Fruit fly (Drosophila melanogaster): ENCODE data around the gene CG14891.
A peak's percentile ranks its signal among the peaks of the same experiment; 100 is the strongest.

The CG14891 gene

DNA sequence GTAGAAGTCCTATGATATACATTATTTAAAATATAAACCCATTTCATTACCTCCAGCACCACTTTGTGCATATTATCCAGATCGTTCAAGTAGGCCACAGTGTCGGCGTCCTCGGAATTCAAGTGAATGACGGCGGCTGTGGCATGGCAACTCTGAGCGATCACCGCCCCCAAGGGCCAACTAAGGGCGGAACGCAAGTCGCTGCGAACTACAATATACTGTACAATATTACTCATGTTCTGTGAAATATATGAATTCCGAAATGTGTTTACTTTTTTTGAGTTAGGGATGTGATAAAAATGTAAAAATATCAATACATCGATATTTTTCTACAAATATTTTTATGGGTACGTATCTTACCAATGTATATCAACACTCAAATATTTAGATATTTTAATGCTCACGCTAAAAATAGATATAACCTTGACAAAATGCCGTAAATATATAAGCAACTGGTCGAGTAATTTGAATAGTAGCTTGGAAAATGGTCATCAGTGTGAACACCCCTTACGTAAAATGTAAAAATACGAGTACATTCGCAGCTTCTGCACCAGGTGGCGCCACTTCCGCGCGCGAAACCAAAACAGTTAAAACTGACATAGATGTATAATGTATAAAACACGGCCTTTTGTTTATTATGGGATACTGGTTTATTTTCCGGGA, 2.3 kb downstream of the CG14891 start, which contains the start of gene CG14903 (continued):
- TF ChIP-seq CG9932 (GFP tag; IDR thresholded peaks at IDR 0.05) = peak; percentile 67
- peak; percentile 39 for TF ChIP-seq Ets97D (GFP tag; optimal IDR thresholded peaks at IDR 0.05)
- TF ChIP-seq CG1602 (GFP tag; optimal IDR thresholded peaks at IDR 0.05) = peak; percentile 40
- TF ChIP-seq CG14965 (GFP tag; optimal IDR thresholded peaks at IDR 0.05; ENCODE audit: borderline replicate concordance) = no peak
- TF ChIP-seq CG7786 (GFP tag; optimal IDR thresholded peaks at IDR 0.05) = peak; percentile 17
- 0 out of 3 replicates have a peak, but pooled peaks have one; percentile 18 for TF ChIP-seq CG11456 (GFP tag; IDR thresholded peaks at IDR 0.05)
- peak; percentile 25 for TF ChIP-seq CG13624 (GFP tag; optimal IDR thresholded peaks at IDR 0.05)
- peak; percentile 81 for TF ChIP-seq Ets65A (GFP tag)
- peak; percentile 64 for TF ChIP-seq CoRest (tag; optimal IDR thresholded peaks at IDR 0.05)
- peak; percentile 31 for TF ChIP-seq Hr3 (GFP tag; optimal IDR thresholded peaks at IDR 0.05)
- TF ChIP-seq Six4 (GFP tag; optimal IDR thresholded peaks at IDR 0.05) = no peak
- no peak for TF ChIP-seq Sox100B (GFP tag; optimal IDR thresholded peaks at IDR 0.05)
- TF ChIP-seq sna (GFP tag; IDR thresholded peaks at IDR 0.05; ENCODE audit: partially characterized antibody) = peak; percentile 60
- TF ChIP-seq jumu (GFP tag; optimal IDR thresholded peaks at IDR 0.05) = peak; percentile 11
- peak; percentile 49 for TF ChIP-seq CG2120 (GFP tag; optimal IDR thresholded peaks at IDR 0.05)
- no peak for TF ChIP-seq Vsx1 (GFP tag; optimal IDR thresholded peaks at IDR 0.05)
- TF ChIP-seq CG9727 (GFP tag; optimal IDR thresholded peaks at IDR 0.05) = peak; percentile 44
- TF ChIP-seq lilli (GFP tag; optimal IDR thresholded peaks at IDR 0.05) = peak; percentile 8
- peak; percentile 72 for TF ChIP-seq Lhr (GFP tag; optimal IDR thresholded peaks at IDR 0.05)
- peak; percentile 28 for TF ChIP-seq shn (GFP tag; optimal IDR thresholded peaks at IDR 0.05)
- peak; percentile 0 for TF ChIP-seq az2 (GFP tag; optimal IDR thresholded peaks at IDR 0.05)
- peak; percentile 12 for TF ChIP-seq Chrac-16 (GFP tag; optimal IDR thresholded peaks at IDR 0.05)
- peak; percentile 21; the same call in 1 of the 2 replicates for TF ChIP-seq tna (GFP tag; IDR thresholded peaks at IDR 0.05; ENCODE audit: partially characterized antibody)
- TF ChIP-seq Aef1 (GFP tag; IDR thresholded peaks at IDR 0.05) = no peak
- TF ChIP-seq CG13775 (GFP tag; optimal IDR thresholded peaks at IDR 0.05) = peak; percentile 21
- peak; percentile 40 for TF ChIP-seq CG9817 (tag; optimal IDR thresholded peaks at IDR 0.05)
- peak; percentile 82 for TF ChIP-seq knrl (GFP tag; IDR thresholded peaks at IDR 0.05; ENCODE audit: partially characterized antibody)
- peak; percentile 40 for TF ChIP-seq CG12659 (GFP tag; optimal IDR thresholded peaks at IDR 0.05)
- peak; percentile 20 for TF ChIP-seq HLH54F (GFP tag; optimal IDR thresholded peaks at IDR 0.05)
- TF ChIP-seq Ssrp (tag; optimal IDR thresholded peaks at IDR 0.05) = peak; percentile 16
- no peak for TF ChIP-seq sim (GFP tag; IDR thresholded peaks at IDR 0.05)
- TF ChIP-seq CG18764 (GFP tag; optimal IDR thresholded peaks at IDR 0.05) = peak; percentile 40
- peak; percentile 73 for TF ChIP-seq CG15696 (tag; optimal IDR thresholded peaks at IDR 0.05)
- peak; percentile 71 for TF ChIP-seq phol (tag; optimal IDR thresholded peaks at IDR 0.05)
- TF ChIP-seq CG2116 (GFP tag; optimal IDR thresholded peaks at IDR 0.05) = peak; percentile 48
- no peak for TF ChIP-seq CG13296 (GFP tag; optimal IDR thresholded peaks at IDR 0.05)
- peak; percentile 53 for TF ChIP-seq inv (GFP tag; IDR thresholded peaks at IDR 0.05; ENCODE audit: partially characterized antibody)
- TF ChIP-seq Bgb (GFP tag; IDR thresholded peaks at IDR 0.05; ENCODE audit: partially characterized antibody) = peak; percentile 78
- peak; percentile 10 for TF ChIP-seq Dip3 (GFP tag; optimal IDR thresholded peaks at IDR 0.05)
- peak; percentile 89 for TF ChIP-seq stwl (tag; optimal IDR thresholded peaks at IDR 0.05)
- peak; percentile 3 for TF ChIP-seq HmgZ (tag; optimal IDR thresholded peaks at IDR 0.05)
- TF ChIP-seq h (optimal IDR thresholded peaks at IDR 0.05) = no peak
- no peak for TF ChIP-seq CG15269 (tag; optimal IDR thresholded peaks at IDR 0.05)
- peak; percentile 56; the same call in 2 of the 3 replicates for TF ChIP-seq HLH4C (GFP tag; IDR thresholded peaks at IDR 0.05; ENCODE audit: partially characterized antibody)
- TF ChIP-seq tin (GFP tag; optimal IDR thresholded peaks at IDR 0.05) = peak; percentile 70
- TF ChIP-seq CG17186 (GFP tag; optimal IDR thresholded peaks at IDR 0.05) = peak; percentile 11
- TF ChIP-seq ems (GFP tag; optimal IDR thresholded peaks at IDR 0.05) = no peak
- peak; percentile 69; the same call in 2 of the 3 replicates for TF ChIP-seq CG6791 (GFP tag; IDR thresholded peaks at IDR 0.05; ENCODE audit: partially characterized antibody)
- TF ChIP-seq Scr (GFP tag; IDR thresholded peaks at IDR 0.05; ENCODE audit: partially characterized antibody) = peak; percentile 78

Measured in whole organism, embryonic.